Worm (Caenorhabditis elegans) whole organism, early embryonic: ENCODE data around the gene Y62E10A.3.
A peak's percentile ranks its signal among the peaks of the same experiment; 100 is the strongest.

Experiments
- B0310.2 ChIP-seq: sonication (generic microtip); optimal IDR thresholded peaks from 2 replicates; lab custom pipeline; 2016; ENCODE audit warnings: mild to moderate bottlenecking, missing genetic modification characterization, missing compliant biosample characterization
- F13C5.2 ChIP-seq: sonication (generic microtip); optimal IDR thresholded peaks from 2 replicates; lab custom pipeline; 2017; ENCODE audit warnings: mild to moderate bottlenecking, missing genetic modification characterization, inconsistent platforms, missing compliant biosample characterization
- aly-1 ChIP-seq: sonication (generic microtip); optimal IDR thresholded peaks from 2 replicates; lab custom pipeline; 2016; ENCODE audit warnings: missing genetic modification characterization, missing compliant biosample characterization
- ama-1 ChIP-seq: fragments of 150-350 bp; optimal IDR thresholded peaks from 2 replicates; lab custom pipeline; 2014
- ceh-13 ChIP-seq: fragments of 200-800 bp; sonication (Bioruptor generic); optimal IDR thresholded peaks from 2 replicates; lab custom pipeline; 2018; ENCODE audit warnings: mild to moderate bottlenecking, missing genetic modification characterization, missing compliant biosample characterization
- ceh-36 ChIP-seq: sonication (generic microtip); optimal IDR thresholded peaks from 2 replicates; lab custom pipeline; 2016; ENCODE audit warnings: missing genetic modification characterization, inconsistent platforms, missing compliant biosample characterization
- ets-7 ChIP-seq: sonication (generic microtip); optimal IDR thresholded peaks from 2 replicates; lab custom pipeline; 2016; ENCODE audit warnings: missing genotype, missing genetic modification characterization, missing compliant biosample characterization
- flt-1 ChIP-seq: fragments of 200-800 bp; sonication (Bioruptor generic); IDR thresholded peaks from 2 replicates; pipeline ENCODE4 v1.3.6; 2022; ENCODE audit warnings: missing genetic modification characterization, missing compliant biosample characterization
- hmbx-1 ChIP-seq: sonication (generic microtip); optimal IDR thresholded peaks from 2 replicates; lab custom pipeline; 2016; ENCODE audit warnings: mild to moderate bottlenecking, missing genetic modification characterization, missing compliant biosample characterization
- hmg-4 ChIP-seq: fragments of 200-800 bp; sonication (Bioruptor generic); optimal IDR thresholded peaks from 2 replicates; lab custom pipeline; 2018; ENCODE audit warnings: mild to moderate bottlenecking, missing genetic modification characterization, missing compliant biosample characterization
- hnd-1 ChIP-seq: sonication (generic microtip); optimal IDR thresholded peaks from 2 replicates; lab custom pipeline; 2016; ENCODE audit warnings: missing genetic modification characterization, missing compliant biosample characterization
- pes-1 ChIP-seq: fragments of 200-800 bp; sonication (Bioruptor generic); IDR thresholded peaks from 2 replicates; pipeline ENCODE4 v1.3.6; 2022; ENCODE audit warnings: missing genetic modification reagents, missing genetic modification characterization, missing compliant biosample characterization
- scrt-1 ChIP-seq: fragments of 200-800 bp; sonication (Bioruptor generic); IDR thresholded peaks from 2 replicates; pipeline ENCODE4 v1.3.6; 2022; ENCODE audit warnings: missing genetic modification characterization, missing compliant biosample characterization
- sea-1 ChIP-seq: fragments of 200-800 bp; sonication (Bioruptor generic); conservative IDR thresholded peaks from 2 replicates; pipeline ENCODE4 v1.3.6; 2022; ENCODE audit warnings: missing genetic modification characterization, missing compliant biosample characterization
- tbx-11 ChIP-seq: fragments of 200-800 bp; sonication (Bioruptor generic); IDR thresholded peaks from 2 replicates; pipeline ENCODE4 v1.3.6; 2022; ENCODE audit warnings: missing genetic modification characterization, missing compliant biosample characterization
- tbx-37 ChIP-seq: fragments of 200-800 bp; sonication (Bioruptor generic); conservative IDR thresholded peaks from 2 replicates; pipeline ENCODE4 v1.3.6; 2022; ENCODE audit warnings: missing genetic modification reagents, missing genetic modification characterization, missing compliant biosample characterization
- tra-4 ChIP-seq: sonication (generic microtip); optimal IDR thresholded peaks from 2 replicates; lab custom pipeline; 2017; ENCODE audit warnings: missing genetic modification characterization, missing compliant biosample characterization

Y62E10A.3 gene

DNA sequence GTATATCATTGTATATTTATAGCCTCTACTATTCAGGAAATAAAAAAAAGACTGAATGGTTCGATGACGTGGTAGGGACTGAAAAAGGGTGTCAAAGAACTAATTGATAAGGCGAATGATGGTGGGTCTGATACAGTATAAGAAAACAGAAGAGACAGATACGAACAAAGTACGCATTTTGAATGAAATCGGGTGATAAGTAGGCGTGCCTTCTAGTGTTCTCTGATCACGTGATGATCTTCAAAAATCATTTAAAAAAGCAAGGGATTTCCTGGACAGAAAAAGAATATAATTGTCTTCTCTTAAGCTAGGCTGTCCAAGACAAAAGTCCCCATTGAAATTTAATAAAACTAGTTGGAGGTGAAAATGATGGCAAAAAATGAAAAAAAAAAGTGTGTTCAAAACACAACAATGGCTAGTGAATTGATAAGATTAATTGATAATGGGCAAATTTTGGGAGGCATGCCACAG is 33.2 kb upstream of the Y62E10A.3 start:
- no peak for TF ChIP-seq F13C5.2 (tag; lab: Kevin White, UChicago)
- TF ChIP-seq B0310.2 (tag; lab: Kevin White, UChicago): no peak
- TF ChIP-seq flt-1 (GFP tag; lab: Robert Waterston, UW): no peak
- no peak for TF ChIP-seq hmbx-1 (tag; lab: Kevin White, UChicago)

DNA sequence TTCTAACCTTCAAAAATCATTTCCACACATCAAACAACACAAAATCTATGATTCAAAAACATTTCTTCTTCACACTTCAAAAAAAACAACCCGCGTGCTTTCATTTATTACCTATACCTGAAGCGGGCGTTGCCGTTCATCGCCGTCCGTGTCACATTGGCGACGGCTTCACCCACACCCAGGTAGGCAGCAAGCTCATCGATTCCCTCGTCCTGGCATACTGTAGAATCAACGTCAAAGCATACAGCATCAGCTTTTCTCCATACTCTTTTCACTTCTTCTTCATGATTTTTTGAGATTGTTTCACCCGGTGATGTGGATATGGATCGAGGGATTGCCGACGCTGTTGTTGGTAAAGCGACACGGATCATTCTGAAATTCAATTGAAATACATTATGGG is 32.2 kb upstream of the Y62E10A.3 start:
- TF ChIP-seq hmbx-1 (tag; lab: Kevin White, UChicago) (no peak), tra-4 (no peak), ama-1 (lab: Kevin White, UChicago) (no peak), hmg-4 (GFP tag; lab: Kevin White, UChicago) (no peak), tbx-37 (GFP tag; lab: Robert Waterston, UW) (no peak), ets-7 (tag; lab: Kevin White, UChicago) (no peak), hnd-1 (no peak), ceh-13 (GFP tag; lab: Kevin White, UChicago) (no peak), tbx-11 (GFP tag; lab: Robert Waterston, UW) (no peak), pes-1 (no peak), aly-1 (tag; lab: Kevin White, UChicago) (no peak), B0310.2 (tag; lab: Kevin White, UChicago) (no peak), flt-1 (GFP tag; lab: Robert Waterston, UW) (no peak), ceh-36 (tag; lab: Kevin White, UChicago) (no peak), F13C5.2 (tag; lab: Kevin White, UChicago) (no peak), sea-1 (no peak), scrt-1 (GFP tag; lab: Robert Waterston, UW) (no peak)

DNA sequence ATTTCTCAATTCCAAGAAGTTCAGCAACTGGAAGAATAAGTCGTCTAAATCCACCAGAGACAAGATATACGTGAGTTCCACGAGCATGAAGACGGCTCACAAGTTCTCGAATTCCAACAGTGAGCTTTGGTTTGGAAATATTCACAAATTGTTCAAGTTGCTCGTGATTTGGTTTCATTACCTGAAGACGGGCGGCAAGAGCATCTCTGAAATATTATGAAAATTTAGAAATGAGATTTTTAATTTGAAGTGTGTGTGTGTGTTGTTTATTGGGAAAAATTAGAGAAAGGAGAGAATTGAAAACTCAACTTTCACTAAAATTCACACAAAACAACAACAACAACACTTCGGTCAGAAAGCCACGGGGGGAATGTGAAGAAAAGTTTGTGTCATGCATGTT is 30.7 kb upstream of the Y62E10A.3 start:
- TF ChIP-seq tbx-37 (GFP tag; lab: Robert Waterston, UW): no peak
- TF ChIP-seq pes-1: no peak
- TF ChIP-seq tbx-11 (GFP tag; lab: Robert Waterston, UW): no peak
- no peak for TF ChIP-seq ama-1 (lab: Kevin White, UChicago)
- TF ChIP-seq B0310.2 (tag; lab: Kevin White, UChicago): no peak
- no peak for TF ChIP-seq scrt-1 (GFP tag; lab: Robert Waterston, UW)
- TF ChIP-seq hnd-1: no peak
- no peak for TF ChIP-seq F13C5.2 (tag; lab: Kevin White, UChicago)
- no peak for TF ChIP-seq tra-4
- no peak for TF ChIP-seq aly-1 (tag; lab: Kevin White, UChicago)
- TF ChIP-seq ets-7 (tag; lab: Kevin White, UChicago): no peak
- no peak for TF ChIP-seq hmg-4 (GFP tag; lab: Kevin White, UChicago)
- no peak for TF ChIP-seq ceh-13 (GFP tag; lab: Kevin White, UChicago)
- TF ChIP-seq flt-1 (GFP tag; lab: Robert Waterston, UW): no peak
- TF ChIP-seq sea-1: no peak
- no peak for TF ChIP-seq ceh-36 (tag; lab: Kevin White, UChicago)
- TF ChIP-seq hmbx-1 (tag; lab: Kevin White, UChicago): no peak

DNA sequence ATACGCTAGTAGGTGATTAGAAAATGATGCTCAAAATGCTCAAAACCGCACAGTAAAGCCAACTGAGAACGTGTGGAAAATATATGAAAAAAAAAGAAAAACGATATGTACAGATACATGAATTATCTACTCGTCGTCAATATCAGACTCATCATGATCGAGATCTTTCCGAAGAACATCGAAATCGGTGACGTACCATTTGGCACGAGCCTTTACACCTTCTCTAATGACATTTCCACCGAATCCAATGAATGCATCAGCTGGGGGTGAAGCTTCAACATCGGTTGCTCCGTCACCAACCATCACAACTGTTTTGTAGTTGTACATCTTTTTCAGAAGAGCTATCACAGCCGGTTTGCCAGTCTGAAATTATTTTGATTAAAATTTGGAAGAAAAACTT is 29.2 kb upstream of the Y62E10A.3 start:
- TF ChIP-seq pes-1: no peak
- TF ChIP-seq hmg-4 (GFP tag; lab: Kevin White, UChicago): no peak
- TF ChIP-seq ceh-13 (GFP tag; lab: Kevin White, UChicago): no peak
- no peak for TF ChIP-seq tbx-37 (GFP tag; lab: Robert Waterston, UW)
- no peak for TF ChIP-seq ama-1 (lab: Kevin White, UChicago)
- TF ChIP-seq flt-1 (GFP tag; lab: Robert Waterston, UW): no peak
- TF ChIP-seq tbx-11 (GFP tag; lab: Robert Waterston, UW): no peak

DNA sequence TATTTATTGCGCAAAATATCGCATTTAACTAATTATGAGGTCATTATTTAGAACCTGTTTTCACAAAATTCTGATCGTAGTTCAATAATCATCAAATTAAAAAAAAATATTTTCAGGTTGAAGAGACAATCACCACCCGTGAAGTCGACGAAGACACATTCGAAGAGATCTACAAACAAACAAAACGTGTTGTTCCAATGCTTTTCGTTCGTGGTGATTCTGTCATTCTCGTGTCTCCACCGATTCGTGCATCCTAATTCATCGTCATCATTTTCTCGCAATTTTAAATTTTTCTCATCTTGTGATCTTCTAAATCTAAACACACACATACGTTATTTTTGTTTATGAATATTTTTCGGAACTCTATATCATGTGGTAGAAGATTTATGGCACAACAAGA is 28.7 kb upstream of the Y62E10A.3 start:
- TF ChIP-seq flt-1 (GFP tag; lab: Robert Waterston, UW): no peak
- TF ChIP-seq F13C5.2 (tag; lab: Kevin White, UChicago): no peak
- TF ChIP-seq tra-4: no peak
- TF ChIP-seq pes-1: no peak
- TF ChIP-seq ceh-36 (tag; lab: Kevin White, UChicago): no peak
- no peak for TF ChIP-seq ceh-13 (GFP tag; lab: Kevin White, UChicago)
- no peak for TF ChIP-seq ama-1 (lab: Kevin White, UChicago)
- no peak for TF ChIP-seq hmbx-1 (tag; lab: Kevin White, UChicago)
- no peak for TF ChIP-seq sea-1
- no peak for TF ChIP-seq ets-7 (tag; lab: Kevin White, UChicago)

DNA sequence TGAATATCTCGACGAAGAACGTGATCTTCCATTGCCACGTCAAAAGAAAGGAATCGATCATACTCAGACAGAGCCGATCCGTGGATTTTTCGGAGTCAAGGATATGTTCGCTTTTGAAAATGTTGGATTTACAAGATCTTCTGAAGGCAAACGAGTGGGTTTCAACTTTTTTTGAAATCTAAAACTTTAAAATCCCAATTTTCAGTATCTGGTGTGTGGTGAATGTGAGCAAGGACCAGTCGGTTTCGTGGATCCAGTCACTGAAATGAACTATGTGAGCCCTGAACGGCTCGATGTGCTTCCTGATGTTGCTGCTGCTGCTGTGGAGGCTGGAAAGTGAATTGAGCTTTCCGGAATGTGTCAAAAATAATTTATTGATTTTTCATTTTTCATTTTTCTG is 26.9 kb upstream of the Y62E10A.3 start, which contains the start of gene lsm-3:
lsm-3 (plus strand) TSS at position 301 of the 400 bp plus-strand sequence.
- TF ChIP-seq hmbx-1 (tag; lab: Kevin White, UChicago): no peak
- TF ChIP-seq tbx-11 (GFP tag; lab: Robert Waterston, UW): no peak
- no peak for TF ChIP-seq scrt-1 (GFP tag; lab: Robert Waterston, UW)
- TF ChIP-seq aly-1 (tag; lab: Kevin White, UChicago): no peak
- no peak for TF ChIP-seq tbx-37 (GFP tag; lab: Robert Waterston, UW)
- TF ChIP-seq sea-1: no peak
- TF ChIP-seq ceh-36 (tag; lab: Kevin White, UChicago): no peak
- no peak for TF ChIP-seq ets-7 (tag; lab: Kevin White, UChicago)

DNA sequence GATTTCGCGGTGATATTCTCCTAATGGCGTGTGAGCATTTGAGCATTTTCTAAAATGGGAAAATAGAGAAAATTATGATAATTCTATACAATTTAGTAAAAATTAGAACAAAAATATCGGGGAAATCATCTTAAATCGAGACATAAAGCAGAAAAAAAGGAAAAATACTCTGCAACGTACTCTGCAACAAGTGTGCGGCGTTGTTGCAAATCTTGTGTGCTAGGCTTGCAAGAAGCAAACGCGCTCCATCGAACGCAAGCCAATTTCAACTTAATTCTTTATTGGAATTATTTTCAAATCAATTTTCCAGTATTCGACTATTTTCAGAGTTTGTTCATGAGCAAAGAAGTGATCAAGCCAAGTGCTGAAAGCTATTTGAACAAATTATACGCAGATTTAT is 26.0 kb upstream of the Y62E10A.3 start, which contains the start of the genes Y62E10A.20, Y62E10A.23 and mdt-9:
Y62E10A.20 (minus strand) TSS at position 49 of the 400 bp plus-strand sequence.
Y62E10A.23 (plus strand) TSS at position 282 of the 400 bp plus-strand sequence.
mdt-9 (plus strand) TSS at position 338 of the 400 bp plus-strand sequence.
- TF ChIP-seq hmbx-1 (tag; lab: Kevin White, UChicago): peak; percentile 48
- peak; percentile 58; the same call in 1 of the 2 replicates for TF ChIP-seq tbx-37 (GFP tag; lab: Robert Waterston, UW)
- no peak for TF ChIP-seq ama-1 (lab: Kevin White, UChicago)
- TF ChIP-seq flt-1 (GFP tag; lab: Robert Waterston, UW): peak; percentile 61
- peak; percentile 67; the same call in 1 of the 2 replicates for TF ChIP-seq scrt-1 (GFP tag; lab: Robert Waterston, UW)
- TF ChIP-seq tbx-11 (GFP tag; lab: Robert Waterston, UW): peak; percentile 58; the same call in 1 of the 2 replicates
- no peak for TF ChIP-seq tra-4
- peak; percentile 23 for TF ChIP-seq hnd-1
- peak; percentile 65 for TF ChIP-seq ceh-36 (tag; lab: Kevin White, UChicago)
- TF ChIP-seq sea-1: peak; percentile 77
- peak; percentile 69 for TF ChIP-seq pes-1
- TF ChIP-seq ceh-13 (GFP tag; lab: Kevin White, UChicago): peak; percentile 60
- peak; percentile 88 for TF ChIP-seq F13C5.2 (tag; lab: Kevin White, UChicago)
- TF ChIP-seq B0310.2 (tag; lab: Kevin White, UChicago): no peak
- TF ChIP-seq hmg-4 (GFP tag; lab: Kevin White, UChicago): peak; percentile 19
- peak; percentile 26 for TF ChIP-seq ets-7 (tag; lab: Kevin White, UChicago)
- TF ChIP-seq aly-1 (tag; lab: Kevin White, UChicago): peak; percentile 53
